Fruit fly (Drosophila melanogaster): ENCODE results near the gene CG5149.

- TF ChIP-seq peb (GFP tag; IDR thresholded peaks at IDR 0.05), result no peak
- TF ChIP-seq her (GFP tag; optimal IDR thresholded peaks at IDR 0.05), result no peak
- no peak for TF ChIP-seq Nf-YA (GFP tag; IDR thresholded peaks at IDR 0.05)
- TF ChIP-seq bowl (GFP tag; IDR thresholded peaks at IDR 0.05), result no peak
- TF ChIP-seq vvl (GFP tag; IDR thresholded peaks at IDR 0.05), result no peak
- TF ChIP-seq gsb (GFP tag; IDR thresholded peaks at IDR 0.05), result no peak
- TF ChIP-seq Bgb (GFP tag; IDR thresholded peaks at IDR 0.05; ENCODE audit: partially characterized antibody), result no peak
- TF ChIP-seq CG4360 (GFP tag; IDR thresholded peaks at IDR 0.05), result no peak
- TF ChIP-seq tgo (GFP tag; IDR thresholded peaks at IDR 0.05), result no peak
- no peak for TF ChIP-seq E2f1 (GFP tag; IDR thresholded peaks at IDR 0.05)
- no peak for TF ChIP-seq CG6683 (GFP tag; optimal IDR thresholded peaks at IDR 0.05)
- no peak for TF ChIP-seq sd (tag; optimal IDR thresholded peaks at IDR 0.05)
- TF ChIP-seq CG6813 (GFP tag; optimal IDR thresholded peaks at IDR 0.05), result no peak
- no peak for TF ChIP-seq Rx (GFP tag; IDR thresholded peaks at IDR 0.05)
Measured at dm6 chr2L:7419408-7420304, 31.6 kb upstream of the CG5149 start.

All from whole organism, embryonic.